Worm (Caenorhabditis elegans) whole organism, late embryonic: Measurements from ENCODE around the gene gly-12.
A peak's percentile ranks its signal among the peaks of the same experiment; 100 is the strongest.

Source experiments
- F13H6.1 ChIP-seq: sonication (generic microtip); optimal IDR thresholded peaks from 2 replicates; lab custom pipeline; 2016; ENCODE audit warnings: missing genetic modification characterization, missing compliant biosample characterization
- K09A11.1 ChIP-seq: sonication (generic microtip); optimal IDR thresholded peaks from 2 replicates; lab custom pipeline; 2017; ENCODE audit warnings: antibody characterized with exemption, mild to moderate bottlenecking, missing genetic modification characterization, missing compliant biosample characterization; ENCODE audit not compliant: insufficient read depth
- T23F11.4 ChIP-seq: fragments of 200-800 bp; sonication (Bioruptor generic); optimal IDR thresholded peaks from 2 replicates; lab custom pipeline; 2018; ENCODE audit warnings: mild to moderate bottlenecking, missing genetic modification characterization, missing compliant biosample characterization
- ahr-1 ChIP-seq: sonication (generic microtip); optimal IDR thresholded peaks from 2 replicates; lab custom pipeline; 2016; ENCODE audit warnings: missing genetic modification characterization, missing compliant biosample characterization
- ceh-19 ChIP-seq: fragments of 200-800 bp; sonication (Bioruptor generic); optimal IDR thresholded peaks from 2 replicates; lab custom pipeline; 2018; ENCODE audit warnings: mild to moderate bottlenecking, missing genetic modification characterization, missing compliant biosample characterization
- ceh-30 ChIP-seq: fragments of 150-350 bp; optimal IDR thresholded peaks from 2 replicates; lab custom pipeline; 2014; ENCODE audit warnings: missing biosample characterization, missing genetic modification characterization
- ceh-45 ChIP-seq: fragments of 200-800 bp; sonication (Bioruptor generic); IDR thresholded peaks from 2 replicates; pipeline ENCODE4 v1.3.6; 2022; ENCODE audit warnings: missing genetic modification reagents, missing genetic modification characterization, missing compliant biosample characterization
- che-1 ChIP-seq: sonication (generic microtip); optimal IDR thresholded peaks from 2 replicates; lab custom pipeline; 2016; ENCODE audit warnings: mild to moderate bottlenecking, missing genetic modification characterization, missing compliant biosample characterization
- dmd-4 ChIP-seq: sonication (generic microtip); optimal IDR thresholded peaks from 2 replicates; lab custom pipeline; 2016; ENCODE audit warnings: borderline replicate concordance, missing genetic modification characterization, missing compliant biosample characterization
- dve-1 ChIP-seq: sonication (generic microtip); optimal IDR thresholded peaks from 2 replicates; lab custom pipeline; 2017; ENCODE audit warnings: antibody characterized with exemption, mild to moderate bottlenecking, missing genetic modification characterization, missing compliant biosample characterization
- elt-4 ChIP-seq: sonication (generic microtip); optimal IDR thresholded peaks from 2 replicates; lab custom pipeline; 2016; ENCODE audit warnings: missing genetic modification characterization, missing compliant biosample characterization
- fkh-10 ChIP-seq: fragments of 150-350 bp; optimal IDR thresholded peaks from 2 replicates; lab custom pipeline; 2014; ENCODE audit warnings: missing biosample characterization, missing genetic modification reagents, missing genetic modification characterization
- fkh-6 ChIP-seq: sonication (generic microtip); optimal IDR thresholded peaks from 2 replicates; lab custom pipeline; 2016; ENCODE audit warnings: missing genetic modification characterization, missing compliant biosample characterization
- hlh-13 ChIP-seq: fragments of 200-800 bp; sonication (Bioruptor generic); optimal IDR thresholded peaks from 2 replicates; lab custom pipeline; 2018; ENCODE audit warnings: mild to moderate bottlenecking, missing genetic modification characterization, missing compliant biosample characterization
- hlh-15 ChIP-seq: sonication (generic microtip); optimal IDR thresholded peaks from 2 replicates; lab custom pipeline; 2016; ENCODE audit warnings: missing genetic modification characterization, missing compliant biosample characterization
- hlh-30 ChIP-seq: sonication (generic microtip); optimal IDR thresholded peaks from 2 replicates; lab custom pipeline; 2017; ENCODE audit warnings: antibody characterized with exemption, missing genetic modification characterization, missing compliant biosample characterization; ENCODE audit not compliant: insufficient read depth
- lim-6 ChIP-seq: sonication (generic microtip); optimal IDR thresholded peaks from 2 replicates; lab custom pipeline; 2016; ENCODE audit warnings: missing genetic modification characterization, missing compliant biosample characterization
- lin-11 ChIP-seq: fragments of 200-800 bp; sonication (Bioruptor generic); optimal IDR thresholded peaks from 2 replicates; lab custom pipeline; 2018; ENCODE audit warnings: mild to moderate bottlenecking, missing genetic modification characterization, missing compliant biosample characterization
- nfya-1 ChIP-seq: sonication (generic microtip); optimal IDR thresholded peaks from 2 replicates; lab custom pipeline; 2017; ENCODE audit warnings: missing genetic modification characterization, mild to moderate bottlenecking, missing compliant biosample characterization, antibody characterized with exemption, moderate library complexity
- odd-2 ChIP-seq: sonication (generic microtip); optimal IDR thresholded peaks from 2 replicates; lab custom pipeline; 2017; ENCODE audit warnings: antibody characterized with exemption, mild to moderate bottlenecking, missing genetic modification characterization, missing compliant biosample characterization
- pag-3 ChIP-seq: sonication (generic microtip); optimal IDR thresholded peaks from 2 replicates; lab custom pipeline; 2016; ENCODE audit warnings: missing compliant biosample characterization, missing genetic modification characterization, borderline replicate concordance
- pat-9 ChIP-seq: fragments of 200-800 bp; sonication (Bioruptor generic); optimal IDR thresholded peaks from 2 replicates; lab custom pipeline; 2018; ENCODE audit warnings: mild to moderate bottlenecking, missing genetic modification characterization, moderate library complexity, missing compliant biosample characterization
- pha-2 ChIP-seq: sonication (generic microtip); optimal IDR thresholded peaks from 2 replicates; lab custom pipeline; 2017; ENCODE audit warnings: mild to moderate bottlenecking, missing genetic modification characterization, missing compliant biosample characterization
- pha-4 ChIP-seq: fragments of 150-350 bp; optimal IDR thresholded peaks from 2 replicates; lab custom pipeline; 2018; ENCODE audit warnings: missing biosample characterization, missing genetic modification reagents, missing genetic modification characterization
- sdc-2 ChIP-seq: sonication (generic microtip); optimal IDR thresholded peaks from 2 replicates; lab custom pipeline; 2016; ENCODE audit warnings: missing genotype, missing genetic modification characterization, missing compliant biosample characterization
- sox-4 ChIP-seq: sonication (generic microtip); optimal IDR thresholded peaks from 2 replicates; lab custom pipeline; 2017; ENCODE audit warnings: mild to moderate bottlenecking, missing genetic modification characterization, inconsistent platforms, missing compliant biosample characterization
- tbx-2 ChIP-seq: sonication (generic microtip); optimal IDR thresholded peaks from 2 replicates; lab custom pipeline; 2016; ENCODE audit warnings: missing genetic modification characterization, missing compliant biosample characterization
- ttx-3 ChIP-seq: sonication (generic microtip); optimal IDR thresholded peaks from 2 replicates; lab custom pipeline; 2016; ENCODE audit warnings: missing genetic modification reagents, missing genetic modification characterization, missing compliant biosample characterization
- unc-3 ChIP-seq, 2 experiments: fragments of 200-800 bp in 1 of 2; sonication (Bioruptor generic) in 1 of 2; sonication (generic microtip) in 1 of 2; conservative IDR thresholded peaks in 1 of 2; optimal IDR thresholded peaks in 1 of 2; 2 replicates each; pipeline versions ENCODE4 v1.3.6 to Lab custom; 2016 to 2022; ENCODE audit warnings: missing compliant biosample characterization in 2 of 2, missing genetic modification characterization in 2 of 2, missing genetic modification reagents in 1 of 2
- unc-42 ChIP-seq: sonication (generic microtip); optimal IDR thresholded peaks from 2 replicates; lab custom pipeline; 2016; ENCODE audit warnings: missing genotype, missing genetic modification characterization, missing compliant biosample characterization
- unc-55 ChIP-seq: sonication (generic microtip); optimal IDR thresholded peaks from 2 replicates; lab custom pipeline; 2017; ENCODE audit warnings: missing biosample characterization, missing genetic modification reagents, missing genetic modification characterization
- zip-5 ChIP-seq: sonication (generic microtip); optimal IDR thresholded peaks from 2 replicates; lab custom pipeline; 2016; ENCODE audit warnings: missing genetic modification characterization, missing compliant biosample characterization

gly-12 gene

ce11 chrX:7500970-7501369 is 15.3 kb downstream of the gly-12 start, which contains the start of gene uggt-1 (continued):
- TF ChIP-seq elt-4 (tag; lab: Kevin White, UChicago) (no peak), che-1 (tag; lab: Kevin White, UChicago) (no peak), ahr-1 (no peak), K09A11.1 (tag; lab: Kevin White, UChicago) (no peak), T23F11.4 (GFP tag; lab: Kevin White, UChicago) (peak; percentile 52), dve-1 (tag; lab: Kevin White, UChicago) (peak; percentile 60), lin-11 (tag; lab: Kevin White, UChicago) (no peak), ttx-3 (tag; lab: Kevin White, UChicago) (peak; percentile 41), unc-3 (GFP tag; conservative IDR thresholded peaks at IDR 0.05; lab: Robert Waterston, UW) (no peak), unc-3 (tag; optimal IDR thresholded peaks at IDR 0.05; lab: Kevin White, UChicago) (no peak), pag-3 (tag; lab: Kevin White, UChicago) (no peak), dmd-4 (tag; lab: Kevin White, UChicago) (no peak), pha-2 (tag; lab: Kevin White, UChicago) (no peak), pat-9 (no peak), hlh-15 (tag; lab: Kevin White, UChicago) (no peak)

DNA sequence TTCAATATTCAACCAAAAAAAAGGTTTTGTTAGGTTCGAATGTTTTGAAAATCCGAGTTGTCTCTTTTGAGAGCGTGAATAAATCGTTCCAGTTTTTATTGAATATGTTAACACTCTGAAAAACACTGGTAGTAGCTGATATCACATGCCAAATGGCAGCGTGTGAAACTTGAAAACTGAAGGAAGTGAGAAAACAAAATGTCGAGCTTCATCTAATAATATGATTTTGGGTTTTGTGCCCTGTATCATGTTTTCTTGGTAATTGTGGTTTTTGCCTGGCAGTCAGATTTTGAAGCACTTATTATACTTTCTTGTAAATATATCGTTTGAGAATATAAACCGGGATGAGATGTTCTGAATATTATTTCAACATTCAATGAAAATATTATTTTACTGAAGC is 17.1 kb downstream of the gly-12 start, which contains the start of gene F48E3.6:
Gene F48E3.6, minus strand, starts transcription at position 101 of the 400 bp plus-strand sequence.
- no peak for TF ChIP-seq nfya-1 (tag; lab: Kevin White, UChicago)
- no peak for TF ChIP-seq ceh-30 (tag; lab: Kevin White, UChicago)
- no peak for TF ChIP-seq odd-2
- no peak for TF ChIP-seq pat-9

DNA sequence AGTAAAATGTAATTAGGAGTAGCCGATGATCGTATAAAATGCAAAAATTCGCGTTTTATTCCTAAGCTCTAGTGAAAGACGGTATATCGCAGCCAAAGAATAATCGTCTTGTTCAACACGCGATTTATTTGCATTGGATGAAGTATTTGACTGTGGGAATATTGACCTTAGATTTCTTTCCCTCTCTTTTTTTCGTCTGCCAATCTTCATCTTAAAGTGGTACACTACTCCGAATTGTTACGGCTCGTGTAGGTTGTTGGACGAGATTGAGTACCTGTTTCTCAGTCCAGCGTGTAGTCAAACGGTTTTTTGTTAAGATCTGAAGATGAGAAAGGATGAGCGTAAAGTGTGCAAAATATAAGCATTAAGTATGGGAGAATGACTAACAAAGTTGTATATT is 20.9 kb downstream of the gly-12 start, which contains the start of gene lgc-11:
Gene lgc-11, minus strand, starts transcription at position 101 of the 400 bp plus-strand sequence.
- TF ChIP-seq K09A11.1 (tag; lab: Kevin White, UChicago) (no peak), pat-9 (no peak), unc-42 (tag; lab: Kevin White, UChicago) (no peak), sdc-2 (tag; lab: Kevin White, UChicago) (no peak), hlh-13 (GFP tag; lab: Kevin White, UChicago) (no peak), hlh-30 (tag; lab: Kevin White, UChicago) (no peak), lin-11 (tag; lab: Kevin White, UChicago) (no peak), F13H6.1 (tag; lab: Kevin White, UChicago) (no peak), pag-3 (tag; lab: Kevin White, UChicago) (no peak), ceh-30 (tag; lab: Kevin White, UChicago) (no peak), tbx-2 (tag; lab: Kevin White, UChicago) (no peak), unc-55 (GFP tag; lab: Kevin White, UChicago) (no peak), lim-6 (no peak)

ce11 chrX:7507141-7507540 is 21.5 kb downstream of the gly-12 start:
- TF ChIP-seq lim-6: no peak
- TF ChIP-seq fkh-10 (GFP tag; lab: Kevin White, UChicago): no peak
- no peak for TF ChIP-seq ceh-19
- TF ChIP-seq sox-4 (tag; lab: Kevin White, UChicago): no peak
- no peak for TF ChIP-seq T23F11.4 (GFP tag; lab: Kevin White, UChicago)
- no peak for TF ChIP-seq pha-2 (tag; lab: Kevin White, UChicago)
- no peak for TF ChIP-seq pha-4
- TF ChIP-seq odd-2: no peak
- no peak for TF ChIP-seq pag-3 (tag; lab: Kevin White, UChicago)
- TF ChIP-seq zip-5 (tag; lab: Kevin White, UChicago): no peak
- TF ChIP-seq fkh-6: no peak
- TF ChIP-seq nfya-1 (tag; lab: Kevin White, UChicago): no peak
- no peak for TF ChIP-seq ceh-45 (GFP tag; lab: Robert Waterston, UW)
- TF ChIP-seq elt-4 (tag; lab: Kevin White, UChicago): no peak
